Fruit fly (Drosophila melanogaster): ENCODE results near the gene ND-ACP.
A peak's percentile ranks its signal among the peaks of the same experiment; 100 is the strongest.

Gene ND-ACP

DNA sequence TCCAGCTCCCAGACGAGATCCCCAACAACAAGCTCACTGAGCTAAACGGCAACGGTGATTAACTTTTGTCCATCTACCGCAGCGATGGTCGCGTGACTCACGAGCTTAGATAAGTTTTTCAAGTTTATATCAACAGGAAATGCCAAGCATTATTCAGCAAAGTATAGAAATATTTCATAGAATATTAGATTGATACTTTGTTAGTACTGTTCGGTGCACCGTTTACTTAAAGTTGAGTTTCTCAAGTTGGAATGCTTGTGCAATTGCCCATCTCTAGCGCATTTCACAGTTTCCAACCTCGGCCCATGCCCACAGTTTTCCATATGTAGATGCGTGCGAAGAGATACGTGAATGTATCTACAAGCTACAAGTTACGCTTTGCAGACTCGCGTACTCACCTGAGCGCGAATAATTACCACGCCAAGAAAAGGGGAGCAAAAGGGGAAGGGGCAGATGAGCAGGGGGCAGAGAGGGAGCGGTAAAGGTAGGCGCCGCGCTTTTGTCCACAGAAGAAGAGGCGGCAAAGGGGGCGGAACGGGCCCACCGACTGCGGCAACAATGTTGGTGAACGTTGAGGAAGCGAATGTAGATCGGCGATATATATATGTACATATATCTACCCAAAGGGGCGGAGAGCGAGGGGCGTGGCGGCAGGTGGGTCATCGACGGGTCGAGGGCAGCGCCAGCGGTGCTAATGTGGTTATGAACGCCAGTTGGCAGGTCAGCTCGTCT, 46.4 kb downstream of the ND-ACP start (continued):
- peak in 1 of 2 experiments; percentile 67 for TF ChIP-seq Pdp1 (GFP tag; optimal IDR thresholded peaks at IDR 0.05)
- no peak for TF ChIP-seq cg (GFP tag; optimal IDR thresholded peaks at IDR 0.05)
- peak; percentile 44 for TF ChIP-seq odd (GFP tag; optimal IDR thresholded peaks at IDR 0.05)
- no peak for TF ChIP-seq Poxn (GFP tag; IDR thresholded peaks at IDR 0.05)
- peak; percentile 60 for TF ChIP-seq CG6689 (GFP tag; IDR thresholded peaks at IDR 0.05)
- peak; percentile 39 for TF ChIP-seq CoRest (tag; optimal IDR thresholded peaks at IDR 0.05)
- peak in 1 of 2 experiments; percentile 55 for TF ChIP-seq Eip74EF (GFP tag; optimal IDR thresholded peaks at IDR 0.05)
- peak; percentile 37 for TF ChIP-seq CG18011 (GFP tag; optimal IDR thresholded peaks at IDR 0.05)
- TF ChIP-seq fd96Cb (tag; optimal IDR thresholded peaks at IDR 0.05), result peak; percentile 37
- 0 out of 3 replicates have a peak, but pooled peaks have one; percentile 42 for TF ChIP-seq CG3726 (GFP tag; IDR thresholded peaks at IDR 0.05)
- TF ChIP-seq Side (GFP tag; optimal IDR thresholded peaks at IDR 0.05), result peak; percentile 10
- peak; percentile 6 for TF ChIP-seq CG18599 (GFP tag; optimal IDR thresholded peaks at IDR 0.05)
- TF ChIP-seq CG34376 (GFP tag; optimal IDR thresholded peaks at IDR 0.05), result no peak
- no peak for TF ChIP-seq tll (GFP tag; optimal IDR thresholded peaks at IDR 0.05)
- TF ChIP-seq CG9797 (GFP tag; optimal IDR thresholded peaks at IDR 0.05), result no peak
- peak; percentile 46 for TF ChIP-seq Camta (GFP tag; optimal IDR thresholded peaks at IDR 0.05)
- TF ChIP-seq gro (GFP tag; optimal IDR thresholded peaks at IDR 0.05), result no peak
- TF ChIP-seq CG1602 (GFP tag; optimal IDR thresholded peaks at IDR 0.05), result peak; percentile 22
- no peak for TF ChIP-seq CG3065 (GFP tag; optimal IDR thresholded peaks at IDR 0.05)
- peak; percentile 24 for TF ChIP-seq CG8944 (GFP tag; optimal IDR thresholded peaks at IDR 0.05)
- no peak for TF ChIP-seq ERR (GFP tag; optimal IDR thresholded peaks at IDR 0.05)
- TF ChIP-seq CG8281 (tag; optimal IDR thresholded peaks at IDR 0.05), result no peak
- TF ChIP-seq Meics (GFP tag; optimal IDR thresholded peaks at IDR 0.05), result no peak
- TF ChIP-seq Dp (GFP tag; optimal IDR thresholded peaks at IDR 0.05), result no peak
- TF ChIP-seq CG14050 (GFP tag; IDR thresholded peaks at IDR 0.05), result peak; percentile 65
- no peak for TF ChIP-seq CG10565 (GFP tag; optimal IDR thresholded peaks at IDR 0.05)
- TF ChIP-seq CG16815 (GFP tag; optimal IDR thresholded peaks at IDR 0.05), result no peak
- no peak; the same call in 2 of the 3 replicates for TF ChIP-seq otp (GFP tag; IDR thresholded peaks at IDR 0.05)
- TF ChIP-seq fd3F (GFP tag; optimal IDR thresholded peaks at IDR 0.05), result no peak
- TF ChIP-seq Sry-δ (GFP tag; optimal IDR thresholded peaks at IDR 0.05), result peak; percentile 54
- TF ChIP-seq lola (GFP tag; optimal IDR thresholded peaks at IDR 0.05), result peak in 1 of 3 experiments; percentile 31
- TF ChIP-seq Hmr (GFP tag; optimal IDR thresholded peaks at IDR 0.05), result no peak
- TF ChIP-seq sd (tag; optimal IDR thresholded peaks at IDR 0.05), result no peak
- no peak for TF ChIP-seq toy (GFP tag; IDR thresholded peaks at IDR 0.05)
- no peak for TF ChIP-seq pita (GFP tag; optimal IDR thresholded peaks at IDR 0.05)
- TF ChIP-seq hkb (optimal IDR thresholded peaks at IDR 0.05), result no peak
- peak; percentile 71 for TF ChIP-seq hkb (GFP tag; IDR thresholded peaks at IDR 0.05)
- TF ChIP-seq CG5245 (GFP tag; optimal IDR thresholded peaks at IDR 0.05), result no peak
- peak; percentile 49 to 71 for TF ChIP-seq bsh (GFP tag; optimal IDR thresholded peaks at IDR 0.05)
- no peak for TF ChIP-seq Opbp (GFP tag; IDR thresholded peaks at IDR 0.05; ENCODE audit: partially characterized antibody)
- no peak for TF ChIP-seq BtbVII (GFP tag; optimal IDR thresholded peaks at IDR 0.05)
- no peak for TF ChIP-seq br (optimal IDR thresholded peaks at IDR 0.05)
- TF ChIP-seq psq (GFP tag; optimal IDR thresholded peaks at IDR 0.05), result no peak
- peak; percentile 50; the same call in 1 of the 2 replicates for TF ChIP-seq bbx (GFP tag; IDR thresholded peaks at IDR 0.05; ENCODE audit: partially characterized antibody)
- peak; percentile 21 for TF ChIP-seq CG4820 (GFP tag; optimal IDR thresholded peaks at IDR 0.05)
- TF ChIP-seq Drgx (GFP tag; IDR thresholded peaks at IDR 0.05), result peak; percentile 83
- TF ChIP-seq Kr (GFP tag; optimal IDR thresholded peaks at IDR 0.05), result no peak
- no peak for TF ChIP-seq CG6175 (GFP tag; IDR thresholded peaks at IDR 0.05)
- no peak for TF ChIP-seq wdn (GFP tag; IDR thresholded peaks at IDR 0.05)
